Fruit fly (Drosophila melanogaster) whole organism, embryonic: Measurements from ENCODE around the gene vir-1.
A peak's percentile ranks its signal among the peaks of the same experiment; 100 is the strongest.

ENCODE experiments used
- Antp ChIP-seq: fragments of 200-800 bp; sonication (Bioruptor generic); optimal IDR thresholded peaks from 3 replicates; lab custom pipeline; 2016; ENCODE audit warnings: missing biosample characterization, missing genetic modification characterization
- Bgb ChIP-seq: fragments of 200-800 bp; sonication (Bioruptor generic); IDR thresholded peaks from 2 replicates; pipeline ENCODE4 v1.3.6; 2022; ENCODE audit warnings: missing biosample characterization, missing genetic modification characterization; ENCODE audit not compliant: partially characterized antibody
- CG10209 ChIP-seq: fragments of 200-800 bp; sonication (Bioruptor generic); optimal IDR thresholded peaks from 3 replicates; lab custom pipeline; 2017; ENCODE audit warnings: missing biosample characterization, mild to moderate bottlenecking, missing genetic modification characterization, missing genetic modification reagents
- CG10543 ChIP-seq: fragments of 200-800 bp; sonication (Bioruptor generic); optimal IDR thresholded peaks from 3 replicates; lab custom pipeline; 2017; ENCODE audit warnings: missing biosample characterization, mild to moderate bottlenecking, missing genetic modification characterization, moderate library complexity
- CG13296 ChIP-seq: fragments of 200-800 bp; sonication (Bioruptor generic); optimal IDR thresholded peaks from 3 replicates; lab custom pipeline; 2018; ENCODE audit warnings: missing biosample characterization, mild to moderate bottlenecking, missing genetic modification characterization
- CG13424 ChIP-seq: fragments of 200-800 bp; sonication (Bioruptor generic); optimal IDR thresholded peaks from 2 replicates; lab custom pipeline; 2019; ENCODE audit warnings: missing biosample characterization, mild to moderate bottlenecking, missing genetic modification characterization, moderate library complexity
- CG16815 ChIP-seq: fragments of 200-800 bp; sonication (Bioruptor generic); optimal IDR thresholded peaks from 3 replicates; lab custom pipeline; 2017; ENCODE audit warnings: missing biosample characterization, mild to moderate bottlenecking, missing genetic modification characterization
- CG18011 ChIP-seq: fragments of 200-800 bp; sonication (Bioruptor generic); optimal IDR thresholded peaks from 2 replicates; lab custom pipeline; 2017; ENCODE audit warnings: missing biosample characterization, missing genetic modification characterization, mild to moderate bottlenecking, moderate library complexity, missing genotype
- CG2120 ChIP-seq: fragments of 200-800 bp; sonication (Bioruptor generic); optimal IDR thresholded peaks from 3 replicates; lab custom pipeline; 2016; ENCODE audit warnings: missing biosample characterization, missing genetic modification characterization
- CG3065 ChIP-seq: fragments of 200-800 bp; sonication (Bioruptor generic); optimal IDR thresholded peaks from 2 replicates; lab custom pipeline; 2016; ENCODE audit warnings: missing biosample characterization, missing genetic modification characterization
- CG3847 ChIP-seq: fragments of 200-800 bp; sonication (Bioruptor generic); IDR thresholded peaks from 2 replicates; pipeline ENCODE4 v1.3.6; 2022; ENCODE audit warnings: missing biosample characterization, missing genetic modification characterization
- CG4424 ChIP-seq: fragments of 200-800 bp; sonication (Bioruptor generic); optimal IDR thresholded peaks from 3 replicates; lab custom pipeline; 2016; ENCODE audit warnings: missing biosample characterization, missing genetic modification characterization
- CG7372 ChIP-seq: fragments of 200-800 bp; sonication (Bioruptor generic); IDR thresholded peaks from 2 replicates; pipeline ENCODE4 v1.3.6; 2022; ENCODE audit warnings: missing biosample characterization, missing genetic modification characterization
- CG8359 ChIP-seq: fragments of 200-800 bp; sonication (Bioruptor generic); optimal IDR thresholded peaks from 2 replicates; lab custom pipeline; 2017; ENCODE audit warnings: missing biosample characterization, mild to moderate bottlenecking, missing genetic modification characterization, borderline replicate concordance
- CG9817 ChIP-seq: fragments of 200-800 bp; sonication (Bioruptor generic); optimal IDR thresholded peaks from 2 replicates; lab custom pipeline; 2018; ENCODE audit warnings: missing biosample characterization, mild to moderate bottlenecking, missing genetic modification characterization, moderate library complexity
- D ChIP-seq, 2 experiments: fragments of 200-800 bp in 1 of 2; fragments of >200 bp in 1 of 2; sonication (Bioruptor generic) in 1 of 2; optimal IDR thresholded peaks; 2 replicates in 1 of 2; 3 replicates in 1 of 2; lab custom pipeline; 2017; ENCODE audit warnings: mild to moderate bottlenecking in 1 of 2, missing biosample characterization in 1 of 2, missing genetic modification characterization in 1 of 2, missing genetic modification reagents in 1 of 2
- Dbx ChIP-seq: fragments of 200-800 bp; sonication (Bioruptor generic); IDR thresholded peaks from 3 replicates; pipeline ENCODE4 v1.3.6; 2022; ENCODE audit warnings: missing biosample characterization, missing genetic modification characterization
- Deaf1 ChIP-seq: fragments of 200-800 bp; optimal IDR thresholded peaks from 3 replicates; lab custom pipeline; 2019; ENCODE audit warnings: missing biosample characterization, mild to moderate bottlenecking, missing genetic modification characterization, moderate library complexity
- Hmr ChIP-seq: fragments of 200-800 bp; sonication (Bioruptor generic); optimal IDR thresholded peaks from 3 replicates; lab custom pipeline; 2017; ENCODE audit warnings: mild to moderate bottlenecking, missing biosample characterization, missing genetic modification reagents, missing genetic modification characterization
- Max ChIP-seq: fragments of 200-800 bp; sonication (Bioruptor generic); optimal IDR thresholded peaks from 2 replicates; lab custom pipeline; 2016; ENCODE audit warnings: missing biosample characterization, mild to moderate bottlenecking, missing genetic modification characterization
- Mes4 ChIP-seq: fragments of 200-800 bp; sonication (Bioruptor generic); optimal IDR thresholded peaks from 2 replicates; lab custom pipeline; 2016; ENCODE audit warnings: missing biosample characterization, missing genetic modification characterization
- Nf-YB ChIP-seq: fragments of 200-800 bp; sonication (Bioruptor generic); optimal IDR thresholded peaks from 3 replicates; lab custom pipeline; 2019; ENCODE audit warnings: missing biosample characterization, mild to moderate bottlenecking, missing genetic modification characterization, moderate library complexity
- Oaz ChIP-seq: fragments of 200-800 bp; sonication (Bioruptor generic); IDR thresholded peaks from 2 replicates; pipeline ENCODE4 v1.3.6; 2022; ENCODE audit warnings: missing biosample characterization, missing genetic modification characterization
- Oli ChIP-seq: fragments of 200-800 bp; sonication (Bioruptor generic); optimal IDR thresholded peaks from 2 replicates; lab custom pipeline; 2018; ENCODE audit warnings: missing biosample characterization, mild to moderate bottlenecking, missing genetic modification characterization, moderate library complexity
- Ptx1 ChIP-seq: fragments of 200-800 bp; sonication (Bioruptor generic); IDR thresholded peaks from 2 replicates; pipeline ENCODE4 v1.3.6; 2022; ENCODE audit warnings: missing biosample characterization, missing genetic modification characterization
- ab ChIP-seq: fragments of 200-800 bp; sonication (Bioruptor generic); optimal IDR thresholded peaks from 2 replicates; lab custom pipeline; 2016; ENCODE audit warnings: missing biosample characterization, missing genetic modification characterization
- br ChIP-seq: fragments of >200 bp; optimal IDR thresholded peaks from 2 replicates; lab custom pipeline; 2017
- cas ChIP-seq: fragments of 200-800 bp; sonication (Bioruptor generic); IDR thresholded peaks from 2 replicates; pipeline ENCODE4 v1.3.6; 2022; ENCODE audit warnings: missing biosample characterization, missing genetic modification characterization
- dysf ChIP-seq: fragments of 200-800 bp; sonication (Bioruptor generic); IDR thresholded peaks from 3 replicates; pipeline ENCODE4 v1.3.6; 2022; ENCODE audit warnings: missing biosample characterization, missing genetic modification characterization
- ems ChIP-seq: fragments of 200-800 bp; sonication (Bioruptor generic); optimal IDR thresholded peaks from 3 replicates; lab custom pipeline; 2016; ENCODE audit warnings: missing biosample characterization, missing genetic modification characterization
- fd3F ChIP-seq: fragments of 200-800 bp; sonication (Bioruptor generic); optimal IDR thresholded peaks from 2 replicates; lab custom pipeline; 2018; ENCODE audit warnings: missing biosample characterization, mild to moderate bottlenecking, missing genetic modification characterization, moderate library complexity
- fd64A ChIP-seq: fragments of 200-800 bp; sonication (Bioruptor generic); optimal IDR thresholded peaks from 3 replicates; lab custom pipeline; 2018; ENCODE audit warnings: missing biosample characterization, mild to moderate bottlenecking, missing genetic modification characterization
- h ChIP-seq: fragments of >200 bp; optimal IDR thresholded peaks from 2 replicates; lab custom pipeline; 2017
- hth ChIP-seq: fragments of >200 bp; optimal IDR thresholded peaks from 2 replicates; lab custom pipeline; 2017; ENCODE audit warnings: inconsistent platforms
- insv ChIP-seq, 2 experiments: fragments of 200-800 bp; sonication (Bioruptor generic); optimal IDR thresholded peaks; 3 replicates each; lab custom pipeline; 2016 to 2018; ENCODE audit warnings: missing biosample characterization in 2 of 2, missing genetic modification characterization in 2 of 2
- kah ChIP-seq: fragments of 200-800 bp; sonication (Bioruptor generic); optimal IDR thresholded peaks from 2 replicates; lab custom pipeline; 2018; ENCODE audit warnings: missing biosample characterization, mild to moderate bottlenecking, missing genetic modification characterization
- ken ChIP-seq: fragments of 200-800 bp; sonication (Bioruptor generic); IDR thresholded peaks from 3 replicates; pipeline ENCODE4 v1.3.6; 2022; ENCODE audit warnings: missing biosample characterization, missing genetic modification characterization
- lola ChIP-seq, 3 experiments: fragments of >200 bp in 2 of 3; fragments of 200-800 bp in 1 of 3; sonication (Bioruptor generic) in 1 of 3; optimal IDR thresholded peaks; 2 replicates each; lab custom pipeline; 2017 to 2019; ENCODE audit warnings: missing biosample characterization in 3 of 3, missing genetic modification characterization in 3 of 3, mild to moderate bottlenecking in 1 of 3, moderate library complexity in 1 of 3
- nom ChIP-seq: fragments of 200-800 bp; sonication (Bioruptor generic); optimal IDR thresholded peaks from 2 replicates; lab custom pipeline; 2017; ENCODE audit warnings: missing biosample characterization, missing genetic modification characterization, mild to moderate bottlenecking, moderate library complexity, missing genetic modification reagents
- onecut ChIP-seq: fragments of 200-800 bp; sonication (Bioruptor generic); IDR thresholded peaks from 2 replicates; pipeline ENCODE4 v1.3.6; 2022; ENCODE audit warnings: missing biosample characterization, missing genetic modification characterization
- peb ChIP-seq: fragments of 200-800 bp; sonication (Bioruptor generic); IDR thresholded peaks from 2 replicates; pipeline ENCODE4 v1.3.6; 2022; ENCODE audit warnings: missing biosample characterization, missing genetic modification characterization
- sc ChIP-seq, 3 experiments: fragments of >200 bp in 2 of 3; fragments of 200-800 bp in 1 of 3; sonication (Bioruptor generic) in 1 of 3; optimal IDR thresholded peaks; 2 replicates in 2 of 3; 3 replicates in 1 of 3; lab custom pipeline; 2017; ENCODE audit warnings: mild to moderate bottlenecking in 1 of 3, missing biosample characterization in 1 of 3, missing genetic modification characterization in 1 of 3, missing genetic modification reagents in 1 of 3
- stwl ChIP-seq: fragments of 200-800 bp; sonication (Bioruptor generic); optimal IDR thresholded peaks from 3 replicates; lab custom pipeline; 2018; ENCODE audit warnings: missing biosample characterization, mild to moderate bottlenecking, missing genetic modification characterization, moderate library complexity
- sug ChIP-seq: fragments of 200-800 bp; optimal IDR thresholded peaks from 2 replicates; lab custom pipeline; 2019; ENCODE audit warnings: missing biosample characterization, mild to moderate bottlenecking, missing genetic modification characterization, moderate library complexity
- tap ChIP-seq: fragments of 200-800 bp; optimal IDR thresholded peaks from 3 replicates; lab custom pipeline; 2019; ENCODE audit warnings: missing biosample characterization, mild to moderate bottlenecking, missing genetic modification characterization, moderate library complexity
- unc-4 ChIP-seq: fragments of 200-800 bp; sonication (Bioruptor generic); IDR thresholded peaks from 2 replicates; pipeline ENCODE4 v1.3.6; 2022; ENCODE audit warnings: missing biosample characterization, missing genetic modification characterization; ENCODE audit not compliant: partially characterized antibody
- vvl ChIP-seq: fragments of 200-800 bp; sonication (Bioruptor generic); IDR thresholded peaks from 2 replicates; pipeline ENCODE4 v1.3.6; 2022; ENCODE audit warnings: missing biosample characterization, missing genetic modification characterization

Gene vir-1

dm6 chr2L:12460767-12461739 is 37.8 kb upstream of the vir-1 start (continued):
- peak; percentile 11 for TF ChIP-seq stwl (tag; lab: Kevin White, UChicago)
- TF ChIP-seq kah (GFP tag; lab: Kevin White, UChicago): peak; percentile 78
- TF ChIP-seq CG18011 (GFP tag; lab: Kevin White, UChicago): peak; percentile 88
- TF ChIP-seq vvl (GFP tag; lab: Robert Waterston, UW): peak; percentile 68; the same call in 1 of the 2 replicates
- no peak for TF ChIP-seq CG7372 (GFP tag; lab: Robert Waterston, UW)
- TF ChIP-seq CG10543 (GFP tag; lab: Kevin White, UChicago): peak; percentile 97
- peak in 1 of 2 experiments; percentile 68 for TF ChIP-seq insv (GFP tag; optimal IDR thresholded peaks at IDR 0.05; lab: Kevin White, UChicago)
- no peak for TF ChIP-seq hth (lab: Kevin White, UChicago)
- peak; percentile 75 for TF ChIP-seq sug (tag; lab: Kevin White, UChicago)
- no peak for TF ChIP-seq ken (GFP tag; lab: Robert Waterston, UW)
- TF ChIP-seq ems: no peak
- TF ChIP-seq Bgb: peak; percentile 48; the same call in 1 of the 2 replicates
- TF ChIP-seq tap (tag; lab: Kevin White, UChicago): peak; percentile 49
- peak; percentile 16 for TF ChIP-seq CG9817 (tag; lab: Kevin White, UChicago)
- peak; percentile 72; the same call in 1 of the 3 replicates for TF ChIP-seq Dbx
- no peak for TF ChIP-seq ab
- TF ChIP-seq h (lab: Kevin White, UChicago): no peak
- peak; percentile 55 for TF ChIP-seq onecut (GFP tag; lab: Robert Waterston, UW)
- peak; percentile 58 for TF ChIP-seq CG2120 (GFP tag; lab: Kevin White, UChicago)
- TF ChIP-seq lola (GFP tag; optimal IDR thresholded peaks at IDR 0.05; lab: Kevin White, UChicago): peak in 1 of 3 experiments; percentile 19
- TF ChIP-seq br (lab: Kevin White, UChicago): no peak
- 0 out of 2 replicates have a peak, but pooled peaks have one; percentile 15 for TF ChIP-seq CG3847 (GFP tag; lab: Robert Waterston, UW)
- peak; percentile 21 for TF ChIP-seq Deaf1 (tag; lab: Kevin White, UChicago)
- TF ChIP-seq unc-4 (GFP tag; lab: Robert Waterston, UW): peak; percentile 29; the same call in 1 of the 2 replicates
- TF ChIP-seq Max: peak; percentile 75
- TF ChIP-seq Hmr: peak; percentile 90
- peak; percentile 72 for TF ChIP-seq fd64A (GFP tag; lab: Kevin White, UChicago)
- no peak for TF ChIP-seq peb (GFP tag; lab: Robert Waterston, UW)
- TF ChIP-seq Nf-YB (GFP tag; lab: Kevin White, UChicago): peak; percentile 31
- TF ChIP-seq Mes4 (GFP tag; lab: Kevin White, UChicago): peak; percentile 7
- TF ChIP-seq Antp (GFP tag; lab: Kevin White, UChicago): no peak
- peak; percentile 29; the same call in 1 of the 3 replicates for TF ChIP-seq dysf (GFP tag; lab: Robert Waterston, UW)
- peak; percentile 89 for TF ChIP-seq CG13296 (GFP tag; lab: Kevin White, UChicago)
- TF ChIP-seq sc (optimal IDR thresholded peaks at IDR 0.05; lab: Kevin White, UChicago): no peak
- TF ChIP-seq sc (GFP tag; optimal IDR thresholded peaks at IDR 0.05; lab: Kevin White, UChicago): peak; percentile 13
- TF ChIP-seq CG4424: no peak
- no peak for TF ChIP-seq CG16815 (GFP tag; lab: Kevin White, UChicago)
- peak; percentile 53 for TF ChIP-seq CG8359 (GFP tag; lab: Kevin White, UChicago)
- TF ChIP-seq Oaz (GFP tag; lab: Robert Waterston, UW): no peak
- TF ChIP-seq Ptx1 (GFP tag; lab: Robert Waterston, UW): no peak
- peak; percentile 63 for TF ChIP-seq CG10209 (GFP tag; lab: Kevin White, UChicago)
- peak; percentile 12 for TF ChIP-seq CG3065 (GFP tag; lab: Kevin White, UChicago)
- TF ChIP-seq fd3F: peak; percentile 43
- TF ChIP-seq cas (GFP tag; lab: Robert Waterston, UW): peak; percentile 41; the same call in 1 of the 2 replicates
- no peak for TF ChIP-seq D (optimal IDR thresholded peaks at IDR 0.05; lab: Kevin White, UChicago)
- TF ChIP-seq D (GFP tag; optimal IDR thresholded peaks at IDR 0.05; lab: Kevin White, UChicago): peak; percentile 38
- peak; percentile 85 for TF ChIP-seq nom
- peak; percentile 12 for TF ChIP-seq Oli (tag; lab: Kevin White, UChicago)
- peak; percentile 41 for TF ChIP-seq CG13424 (tag; lab: Kevin White, UChicago)
